Worm (Caenorhabditis elegans) whole organism, young adult: ENCODE data around the gene Y75B8A.18.

ENCODE experiments used
- B0019.2 ChIP-seq: fragments of 200-800 bp; sonication (Bioruptor generic); conservative IDR thresholded peaks from 2 replicates; pipeline ENCODE4 v1.3.6; 2022; ENCODE audit warnings: missing genetic modification reagents, missing genetic modification characterization, missing compliant biosample characterization
- B0261.1 ChIP-seq: sonication (generic microtip); optimal IDR thresholded peaks from 2 replicates; lab custom pipeline; 2016; ENCODE audit warnings: mild to moderate bottlenecking, missing genetic modification characterization, moderate library complexity, missing compliant biosample characterization
- F37B4.10 ChIP-seq: fragments of 200-800 bp; sonication (Bioruptor generic); IDR thresholded peaks from 2 replicates; pipeline ENCODE4 v1.3.6; 2022; ENCODE audit warnings: missing genetic modification characterization, missing compliant biosample characterization
- ama-1 ChIP-seq, 3 experiments: fragments of 150-350 bp in 1 of 3; sonication (generic microtip) in 2 of 3; optimal IDR thresholded peaks; 2 replicates each; lab custom pipeline; 2014 to 2018; ENCODE audit warnings: missing biosample characterization in 2 of 3, missing genetic modification characterization in 2 of 3, missing genetic modification reagents in 2 of 3
- dpl-1 ChIP-seq: fragments of 150-350 bp; optimal IDR thresholded peaks from 2 replicates; lab custom pipeline; 2014; ENCODE audit warnings: missing biosample characterization, missing genetic modification reagents, missing genetic modification characterization
- ets-4 ChIP-seq: fragments of 200-800 bp; sonication (Bioruptor generic); optimal IDR thresholded peaks from 2 replicates; lab custom pipeline; 2018; ENCODE audit warnings: mild to moderate bottlenecking, missing genetic modification characterization, missing compliant biosample characterization
- lin-40 ChIP-seq: sonication (generic microtip); optimal IDR thresholded peaks from 2 replicates; lab custom pipeline; 2016; ENCODE audit warnings: missing genetic modification characterization, mild to moderate bottlenecking, missing compliant biosample characterization, missing genotype, missing genetic modification reagents
- rpc-1 ChIP-seq, 2 experiments: fragments of 150-350 bp in 1 of 2; sonication (generic microtip) in 1 of 2; optimal IDR thresholded peaks; 2 replicates each; lab custom pipeline; 2014 to 2018; ENCODE audit warnings: missing biosample characterization in 1 of 2, missing genetic modification characterization in 1 of 2, missing genetic modification reagents in 1 of 2, missing genotype in 1 of 2
- sdz-38 ChIP-seq: sonication (generic microtip); optimal IDR thresholded peaks from 2 replicates; lab custom pipeline; 2016; ENCODE audit warnings: missing genotype, missing genetic modification characterization, missing compliant biosample characterization
- snpc-4 ChIP-seq, 5 experiments: fragments of 150-350 bp in 1 of 5; sonication (generic microtip) in 4 of 5; optimal IDR thresholded peaks; 2 replicates each; lab custom pipeline; 2014 to 2018; ENCODE audit warnings: missing genetic modification characterization in 5 of 5, missing biosample characterization in 3 of 5, antibody characterized with exemption in 2 of 5, mild to moderate bottlenecking in 2 of 5, missing compliant biosample characterization in 2 of 5, missing genotype in 2 of 5, moderate library complexity in 2 of 5, missing genetic modification reagents in 1 of 5
- tbx-9 ChIP-seq: sonication (generic microtip); optimal IDR thresholded peaks from 2 replicates; lab custom pipeline; 2016; ENCODE audit warnings: borderline replicate concordance, missing genetic modification characterization, inconsistent platforms, missing compliant biosample characterization
- unc-130 ChIP-seq: sonication (generic microtip); optimal IDR thresholded peaks from 2 replicates; lab custom pipeline; 2016; ENCODE audit warnings: missing genetic modification reagents, missing genetic modification characterization, missing compliant biosample characterization
- xnd-1 ChIP-seq: sonication (generic microtip); optimal IDR thresholded peaks from 2 replicates; lab custom pipeline; 2016; ENCODE audit warnings: missing genotype, missing genetic modification reagents, missing genetic modification characterization, missing compliant biosample characterization

ce11 chrIII:12253342-12253741, 27.3 kb upstream of the Y75B8A.18 start:
- TF ChIP-seq ama-1 (optimal IDR thresholded peaks at IDR 0.05; lab: Kevin White, UChicago) (no peak), ama-1 (GFP tag; optimal IDR thresholded peaks at IDR 0.05; lab: Kevin White, UChicago) (no peak), xnd-1 (tag; lab: Kevin White, UChicago) (no peak), lin-40 (no peak), B0019.2 (GFP tag; lab: Robert Waterston, UW) (no peak), unc-130 (GFP tag; lab: Kevin White, UChicago) (no peak), ets-4 (GFP tag; lab: Kevin White, UChicago) (no peak), sdz-38 (no peak), dpl-1 (GFP tag; lab: Kevin White, UChicago) (no peak), rpc-1 (optimal IDR thresholded peaks at IDR 0.05; lab: Kevin White, UChicago) (no peak), rpc-1 (tag; optimal IDR thresholded peaks at IDR 0.05; lab: Kevin White, UChicago) (no peak), F37B4.10 (no peak), snpc-4 (GFP tag; optimal IDR thresholded peaks at IDR 0.05; lab: Kevin White, UChicago) (no peak), snpc-4 (tag; optimal IDR thresholded peaks at IDR 0.05; lab: Kevin White, UChicago) (no peak), tbx-9 (tag; lab: Kevin White, UChicago) (no peak), B0261.1 (tag; lab: Kevin White, UChicago) (no peak)
